Fruit fly (Drosophila melanogaster) whole organism: ENCODE results near the gene Sfp24Bd.

Source experiments
- CG8478 ChIP-seq: fragments of >200 bp; optimal IDR thresholded peaks from 2 replicates; lab custom pipeline; 2018; ENCODE audit warnings: inconsistent platforms
- Dll ChIP-seq: fragments of >200 bp; optimal IDR thresholded peaks from 2 replicates; lab custom pipeline; 2017
- EcR ChIP-seq, 2 experiments: fragments of >200 bp; optimal IDR thresholded peaks; 2 replicates each; lab custom pipeline; 2017; ENCODE audit warnings: missing biosample characterization in 2 of 2, missing genetic modification characterization in 2 of 2, missing genetic modification reagents in 2 of 2
- pan ChIP-seq: fragments of >200 bp; optimal IDR thresholded peaks from 2 replicates; lab custom pipeline; 2017
- psq ChIP-seq: fragments of >200 bp; optimal IDR thresholded peaks from 2 replicates; lab custom pipeline; 2017
- usp ChIP-seq: fragments of >200 bp; optimal IDR thresholded peaks from 2 replicates; lab custom pipeline; 2017; ENCODE audit warnings: missing biosample characterization, missing genetic modification characterization, mixed read lengths

Sfp24Bd gene

dm6 chr2L:3647521-3648172, 21.3 kb downstream of the Sfp24Bd start:
- TF ChIP-seq Dll (no peak), EcR (GFP tag; optimal IDR thresholded peaks at IDR 0.05; lab: Kevin White, UChicago) (no peak), psq (lab: Kevin White, UChicago) (no peak), usp (GFP tag; lab: Kevin White, UChicago) (no peak), pan (lab: Kevin White, UChicago) (no peak), CG8478 (lab: Kevin White, UChicago) (no peak)

- TF ChIP-seq EcR (GFP tag; optimal IDR thresholded peaks at IDR 0.05; lab: Kevin White, UChicago) (no peak), CG8478 (lab: Kevin White, UChicago) (no peak), usp (GFP tag; lab: Kevin White, UChicago) (no peak), pan (lab: Kevin White, UChicago) (no peak), Dll (no peak), psq (lab: Kevin White, UChicago) (no peak)
Observed at dm6 chr2L:3646041-3646440, 22.9 kb downstream of the Sfp24Bd start.

dm6 chr2L:3645339-3645738, 23.6 kb downstream of the Sfp24Bd start:
- no peak for TF ChIP-seq usp (GFP tag; lab: Kevin White, UChicago)
- no peak for TF ChIP-seq psq (lab: Kevin White, UChicago)
- no peak for TF ChIP-seq pan (lab: Kevin White, UChicago)
- no peak for TF ChIP-seq Dll
- TF ChIP-seq EcR (GFP tag; optimal IDR thresholded peaks at IDR 0.05; lab: Kevin White, UChicago), result no peak
- no peak for TF ChIP-seq CG8478 (lab: Kevin White, UChicago)

- TF ChIP-seq CG8478 (lab: Kevin White, UChicago) (no peak), pan (lab: Kevin White, UChicago) (no peak), usp (GFP tag; lab: Kevin White, UChicago) (no peak), psq (lab: Kevin White, UChicago) (no peak), Dll (no peak), EcR (GFP tag; optimal IDR thresholded peaks at IDR 0.05; lab: Kevin White, UChicago) (no peak)
Observed at dm6 chr2L:3642148-3642920, 26.6 kb downstream of the Sfp24Bd start.

dm6 chr2L:3640952-3641351, 28.0 kb downstream of the Sfp24Bd start:
- no peak for TF ChIP-seq Dll
- no peak for TF ChIP-seq usp (GFP tag; lab: Kevin White, UChicago)
- TF ChIP-seq EcR (GFP tag; optimal IDR thresholded peaks at IDR 0.05; lab: Kevin White, UChicago), result no peak
- no peak for TF ChIP-seq pan (lab: Kevin White, UChicago)
- TF ChIP-seq psq (lab: Kevin White, UChicago), result no peak
- TF ChIP-seq CG8478 (lab: Kevin White, UChicago), result no peak

dm6 chr2L:3639924-3640323, 29.0 kb downstream of the Sfp24Bd start:
- no peak for TF ChIP-seq CG8478 (lab: Kevin White, UChicago)
- TF ChIP-seq Dll, result no peak
- TF ChIP-seq EcR (GFP tag; optimal IDR thresholded peaks at IDR 0.05; lab: Kevin White, UChicago), result no peak
- no peak for TF ChIP-seq psq (lab: Kevin White, UChicago)

dm6 chr2L:3635444-3635843, 33.5 kb downstream of the Sfp24Bd start:
- TF ChIP-seq Dll (no peak), psq (lab: Kevin White, UChicago) (no peak), CG8478 (lab: Kevin White, UChicago) (no peak), EcR (GFP tag; optimal IDR thresholded peaks at IDR 0.05; lab: Kevin White, UChicago) (no peak), usp (GFP tag; lab: Kevin White, UChicago) (no peak), pan (lab: Kevin White, UChicago) (no peak)

- TF ChIP-seq CG8478 (lab: Kevin White, UChicago) (no peak), Dll (no peak), psq (lab: Kevin White, UChicago) (no peak), EcR (GFP tag; optimal IDR thresholded peaks at IDR 0.05; lab: Kevin White, UChicago) (no peak), pan (lab: Kevin White, UChicago) (no peak), usp (GFP tag; lab: Kevin White, UChicago) (no peak)
Observed at dm6 chr2L:3633871-3634270, 35.1 kb downstream of the Sfp24Bd start.

dm6 chr2L:3632047-3632880, 36.7 kb downstream of the Sfp24Bd start:
- TF ChIP-seq Dll (peak; percentile 88), pan (lab: Kevin White, UChicago) (no peak), CG8478 (lab: Kevin White, UChicago) (no peak)

- TF ChIP-seq usp (GFP tag; lab: Kevin White, UChicago) (no peak), EcR (GFP tag; optimal IDR thresholded peaks at IDR 0.05; lab: Kevin White, UChicago) (peak; percentile 22 to 50)
Observed at dm6 chr2L:3631262-3632046, 37.5 kb downstream of the Sfp24Bd start.

dm6 chr2L:3630763-3631162, 38.2 kb downstream of the Sfp24Bd start:
- TF ChIP-seq pan (lab: Kevin White, UChicago) (no peak), psq (lab: Kevin White, UChicago) (no peak), EcR (GFP tag; optimal IDR thresholded peaks at IDR 0.05; lab: Kevin White, UChicago) (no peak), Dll (no peak), CG8478 (lab: Kevin White, UChicago) (no peak), usp (GFP tag; lab: Kevin White, UChicago) (no peak)
